Worm (Caenorhabditis elegans): ENCODE data around the gene tps-1.

Gene tps-1

ce11 chrX:17474521-17475170 lies at the start of gene tps-1:
Gene tps-1, minus strand, starts transcription at chrX:17474534.
- TF ChIP-seq nhr-76 (tag; optimal IDR thresholded peaks at IDR 0.05) (no peak), hmg-1.1 (GFP tag; IDR thresholded peaks at IDR 0.05) (no peak), lin-38 (GFP tag; IDR thresholded peaks at IDR 0.05) (0 out of 2 replicates have a peak, but pooled peaks have one; percentile 19), nhr-6 (tag; optimal IDR thresholded peaks at IDR 0.05) (peak; percentile 12), hlh-30 (tag; optimal IDR thresholded peaks at IDR 0.05; ENCODE audit: insufficient read depth) (peak; percentile 4), hlh-11 (tag; optimal IDR thresholded peaks at IDR 0.05) (peak; percentile 6), rbr-2 (tag; optimal IDR thresholded peaks at IDR 0.05) (peak; percentile 17), nhr-28 (tag; optimal IDR thresholded peaks at IDR 0.05) (peak; percentile 38), fkh-10 (GFP tag; optimal IDR thresholded peaks at IDR 0.05) (no peak), egl-27 (tag; optimal IDR thresholded peaks at IDR 0.05) (no peak), pqm-1 (tag; optimal IDR thresholded peaks at IDR 0.05) (peak; percentile 37), daf-16 (GFP tag; optimal IDR thresholded peaks at IDR 0.05) (peak in 1 of 2 experiments; percentile 64), daf-16 (tag; optimal IDR thresholded peaks at IDR 0.05) (peak; percentile 88)

DNA sequence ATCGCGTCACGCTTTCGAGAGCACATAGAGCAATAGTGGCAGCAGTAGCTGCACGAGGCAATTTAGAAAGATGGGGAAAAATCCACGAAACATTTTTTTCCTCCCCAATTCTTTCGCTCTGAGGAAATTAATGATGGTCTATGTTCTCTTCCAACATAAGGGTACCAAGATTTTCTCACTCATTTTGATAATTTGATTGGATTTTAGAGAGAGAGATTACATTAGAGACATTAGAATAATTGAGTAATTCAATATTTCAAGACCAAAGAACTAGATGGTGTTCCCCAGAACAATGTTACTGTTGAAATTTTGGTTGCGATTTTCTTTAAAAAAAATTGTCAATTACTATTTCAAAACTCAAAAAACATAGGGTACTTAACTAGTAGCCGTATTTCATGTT lies 47.1 kb upstream of the tps-1 start:
- TF ChIP-seq ctbp-1 (GFP tag; IDR thresholded peaks at IDR 0.05) (0 out of 2 replicates have a peak, but pooled peaks have one; percentile 26), mdl-1 (tag; optimal IDR thresholded peaks at IDR 0.05) (peak in 1 of 2 experiments; percentile 39), ceh-82 (tag; optimal IDR thresholded peaks at IDR 0.05) (no peak)

ce11 chrX:17519476-17519875 lies 45.1 kb upstream of the tps-1 start:
- TF ChIP-seq egl-43 (GFP tag; IDR thresholded peaks at IDR 0.05), result no peak
- peak; percentile 9 for TF ChIP-seq hlh-11 (tag; optimal IDR thresholded peaks at IDR 0.05)
- peak; percentile 60 for TF ChIP-seq aha-1 (tag)
- no peak for TF ChIP-seq ceh-28 (tag; optimal IDR thresholded peaks at IDR 0.05)
- peak; percentile 64 for TF ChIP-seq mep-1 (tag; optimal IDR thresholded peaks at IDR 0.05)
- TF ChIP-seq rbr-2 (tag; optimal IDR thresholded peaks at IDR 0.05), result peak; percentile 44
- 0 out of 2 replicates have a peak, but pooled peaks have one; percentile 26 for TF ChIP-seq tra-1 (GFP tag; IDR thresholded peaks at IDR 0.05)
- peak; percentile 2 for TF ChIP-seq fkh-10 (GFP tag; optimal IDR thresholded peaks at IDR 0.05)
- peak; percentile 51 for TF ChIP-seq hlh-30 (tag; optimal IDR thresholded peaks at IDR 0.05; ENCODE audit: insufficient read depth)
- peak in 1 of 2 experiments; percentile 36 for TF ChIP-seq lsy-2 (tag; optimal IDR thresholded peaks at IDR 0.05)
- TF ChIP-seq Y48G9A.11 (GFP tag; IDR thresholded peaks at IDR 0.05), result 0 out of 2 replicates have a peak, but pooled peaks have one; percentile 16
- TF ChIP-seq set-16 (GFP tag; IDR thresholded peaks at IDR 0.05), result peak; percentile 64
- TF ChIP-seq mdl-1 (tag; optimal IDR thresholded peaks at IDR 0.05), result peak in 1 of 2 experiments; percentile 66
- TF ChIP-seq spr-3 (GFP tag; optimal IDR thresholded peaks at IDR 0.05), result no peak
- TF ChIP-seq dmd-6 (GFP tag; IDR thresholded peaks at IDR 0.05), result 0 out of 2 replicates have a peak, but pooled peaks have one; percentile 10
- TF ChIP-seq ZK546.5 (tag; optimal IDR thresholded peaks at IDR 0.05), result no peak
- TF ChIP-seq ceh-32 (tag; optimal IDR thresholded peaks at IDR 0.05; ENCODE audit: poor library complexity), result no peak
- peak; percentile 70 for TF ChIP-seq hmg-1.1 (GFP tag; IDR thresholded peaks at IDR 0.05)
- peak in 1 of 2 experiments; percentile 66 for TF ChIP-seq unc-62 (GFP tag; optimal IDR thresholded peaks at IDR 0.05 in 1 of 2)
- TF ChIP-seq unc-62 (tag; optimal IDR thresholded peaks at IDR 0.05), result no peak

DNA sequence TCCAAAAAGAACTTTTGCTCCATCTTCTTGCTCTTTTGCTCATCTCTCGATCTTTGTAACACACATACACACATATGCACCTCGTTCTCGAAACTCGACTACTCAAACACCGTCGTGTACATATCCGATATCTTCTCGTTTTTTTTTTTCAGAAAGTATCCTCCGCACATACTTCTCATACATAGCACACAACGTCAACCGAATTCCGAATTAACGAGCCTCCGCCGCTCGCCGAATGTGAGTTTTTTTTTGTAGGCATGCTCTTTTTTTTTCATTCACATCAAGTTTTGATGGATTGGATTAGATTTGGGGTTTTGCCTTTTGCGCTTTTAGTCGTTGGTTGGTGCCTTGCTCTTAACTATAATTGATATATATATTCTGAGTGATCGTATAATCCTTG lies 44.0 kb upstream of the tps-1 start:
- peak; percentile 25 for TF ChIP-seq fkh-10 (GFP tag; optimal IDR thresholded peaks at IDR 0.05)
- TF ChIP-seq aha-1 (tag), result no peak
- no peak for TF ChIP-seq lin-15B (tag; optimal IDR thresholded peaks at IDR 0.05)
- no peak for TF ChIP-seq mep-1 (tag; optimal IDR thresholded peaks at IDR 0.05)
- peak; percentile 60 for TF ChIP-seq ctbp-1 (GFP tag; IDR thresholded peaks at IDR 0.05)
- TF ChIP-seq zip-2 (tag; optimal IDR thresholded peaks at IDR 0.05), result no peak

- TF ChIP-seq ztf-7 (tag; optimal IDR thresholded peaks at IDR 0.05), result no peak
- TF ChIP-seq lin-39 (tag; optimal IDR thresholded peaks at IDR 0.05), result no peak
- peak in 1 of 2 experiments; percentile 39 for TF ChIP-seq unc-62 (GFP tag; optimal IDR thresholded peaks at IDR 0.05 in 1 of 2)
- TF ChIP-seq unc-62 (tag; optimal IDR thresholded peaks at IDR 0.05), result no peak
- no peak for TF ChIP-seq ceh-32 (tag; optimal IDR thresholded peaks at IDR 0.05; ENCODE audit: poor library complexity)
- TF ChIP-seq R02D3.7 (tag; optimal IDR thresholded peaks at IDR 0.05), result no peak
- TF ChIP-seq hlh-30 (tag; optimal IDR thresholded peaks at IDR 0.05; ENCODE audit: insufficient read depth), result peak; percentile 0
- TF ChIP-seq T20F7.1 (GFP tag; optimal IDR thresholded peaks at IDR 0.05), result no peak
- TF ChIP-seq mdl-1 (tag; optimal IDR thresholded peaks at IDR 0.05), result no peak
These were observed 43.5 kb upstream of the tps-1 start for ce11 chrX:17517872-17518271.

Data from whole organism, L4 larva.